Fruit fly (Drosophila melanogaster): ENCODE results near the gene meru.

Gene meru

dm6 chr3L:15843962-15844361, at the start of gene meru:
Gene meru (minus strand): TSS chr3L:15844062.
- no peak for TF ChIP-seq CG17801 (GFP tag; optimal IDR thresholded peaks at IDR 0.05; ENCODE audit: partially characterized antibody)

- TF ChIP-seq CG17801 (GFP tag; optimal IDR thresholded peaks at IDR 0.05; ENCODE audit: partially characterized antibody): no peak
Observed at dm6 chr3L:15893490-15893889, 49.6 kb upstream of the meru start.

dm6 chr3L:15877520-15877919, 33.7 kb upstream of the meru start:
- TF ChIP-seq CG17801 (GFP tag; optimal IDR thresholded peaks at IDR 0.05; ENCODE audit: partially characterized antibody): no peak

dm6 chr3L:15856035-15856434, 12.2 kb upstream of the meru start:
- no peak for TF ChIP-seq CG17801 (GFP tag; optimal IDR thresholded peaks at IDR 0.05; ENCODE audit: partially characterized antibody)

dm6 chr3L:15847655-15848054, 3.8 kb upstream of the meru start:
- no peak for TF ChIP-seq CG17801 (GFP tag; optimal IDR thresholded peaks at IDR 0.05; ENCODE audit: partially characterized antibody)

- TF ChIP-seq CG17801 (GFP tag; optimal IDR thresholded peaks at IDR 0.05; ENCODE audit: partially characterized antibody): no peak
Observed at dm6 chr3L:15847224-15847623, 3.4 kb upstream of the meru start.

- TF ChIP-seq CG17801 (GFP tag; optimal IDR thresholded peaks at IDR 0.05; ENCODE audit: partially characterized antibody): no peak
Observed at dm6 chr3L:15844577-15844976, 715 bp upstream of the meru start.

dm6 chr3L:15837209-15837608, 6.7 kb downstream of the meru start, which contains the start of gene CG15715:
Gene CG15715 (minus strand): TSS chr3L:15837482.
- peak; percentile 12 for TF ChIP-seq CG17801 (GFP tag; optimal IDR thresholded peaks at IDR 0.05; ENCODE audit: partially characterized antibody)

dm6 chr3L:15834877-15835555, 8.8 kb downstream of the meru start, which contains the start of gene CG18081:
Gene CG18081 (minus strand): TSS chr3L:15835388.
- TF ChIP-seq CG17801 (GFP tag; optimal IDR thresholded peaks at IDR 0.05; ENCODE audit: partially characterized antibody): no peak

- TF ChIP-seq CG17801 (GFP tag; optimal IDR thresholded peaks at IDR 0.05; ENCODE audit: partially characterized antibody): no peak
Observed at dm6 chr3L:15832146-15832545, 11.7 kb downstream of the meru start, which contains the start of gene CG12713. Gene CG12713 (plus strand): TSS chr3L:15832464.

dm6 chr3L:15826985-15827635, 16.8 kb downstream of the meru start:
- peak; percentile 86 for TF ChIP-seq CG17801 (GFP tag; optimal IDR thresholded peaks at IDR 0.05; ENCODE audit: partially characterized antibody)

- TF ChIP-seq CG17801 (GFP tag; optimal IDR thresholded peaks at IDR 0.05; ENCODE audit: partially characterized antibody): no peak
Observed at dm6 chr3L:15826347-15826984, 17.4 kb downstream of the meru start, which contains the start of the genes DCP2 and dbo. Gene DCP2 (minus strand): TSS chr3L:15826423. Gene dbo (plus strand): TSS chr3L:15826888.

- peak; percentile 22 for TF ChIP-seq CG17801 (GFP tag; optimal IDR thresholded peaks at IDR 0.05; ENCODE audit: partially characterized antibody)
Observed at dm6 chr3L:15825493-15826209, 18.2 kb downstream of the meru start.

- no peak for TF ChIP-seq CG17801 (GFP tag; optimal IDR thresholded peaks at IDR 0.05; ENCODE audit: partially characterized antibody)
Observed at dm6 chr3L:15824537-15824936, 19.3 kb downstream of the meru start.

- no peak for TF ChIP-seq CG17801 (GFP tag; optimal IDR thresholded peaks at IDR 0.05; ENCODE audit: partially characterized antibody)
Observed at dm6 chr3L:15823780-15824423, 20.0 kb downstream of the meru start.

All from ovary, adult (tissue).